Fruit fly (Drosophila melanogaster) whole organism, wandering third instar larva: ENCODE results near the gene tra.

ENCODE experiments used
- CG9705 ChIP-seq: fragments of 200-800 bp; sonication (Bioruptor generic); optimal IDR thresholded peaks from 2 replicates; lab custom pipeline; 2018; ENCODE audit warnings: missing biosample characterization, mild to moderate bottlenecking, missing genetic modification characterization
- CrebA ChIP-seq: fragments of 200-800 bp; sonication (Bioruptor generic); optimal IDR thresholded peaks from 2 replicates; lab custom pipeline; 2016; ENCODE audit warnings: missing biosample characterization, mild to moderate bottlenecking, missing genetic modification characterization, borderline replicate concordance
- Jra ChIP-seq: sonication (Bioruptor generic); optimal IDR thresholded peaks from 2 replicates; lab custom pipeline; 2016; ENCODE audit warnings: missing biosample characterization, missing genetic modification characterization
- Vsx2 ChIP-seq: fragments of 200-300, 225-300 bp; sonication (Bioruptor generic); optimal IDR thresholded peaks from 2 replicates; lab custom pipeline; 2018; ENCODE audit warnings: missing biosample characterization, missing genetic modification characterization; ENCODE audit not compliant: partially characterized antibody
- ey ChIP-seq: fragments of 200-800 bp; sonication (Bioruptor generic); optimal IDR thresholded peaks from 2 replicates; lab custom pipeline; 2016; ENCODE audit warnings: missing biosample characterization, missing genetic modification characterization

- no peak for TF ChIP-seq Vsx2 (GFP tag; lab: Kevin White, UChicago)
- TF ChIP-seq CG9705 (GFP tag; lab: Kevin White, UChicago), result no peak
- no peak for TF ChIP-seq Jra
- no peak for TF ChIP-seq ey (GFP tag; lab: Kevin White, UChicago)
- no peak for TF ChIP-seq CrebA (GFP tag; lab: Kevin White, UChicago)
Measured at dm6 chr3L:16586989-16587388, 3.9 kb downstream of the tra start, which contains the start of the genes Syx8 and CG32163.
